Worm (Caenorhabditis elegans): ENCODE measurements around the gene F42A10.7.

Gene F42A10.7

ce11 chrIII:6158642-6159475 is 19.6 kb downstream of the F42A10.7 start, which contains the start of gene nfm-1 (continued):
- no peak for TF ChIP-seq ccch-3 (GFP tag; optimal IDR thresholded peaks at IDR 0.05)
- TF ChIP-seq lsy-27 (tag; optimal IDR thresholded peaks at IDR 0.05; ENCODE audit: borderline replicate concordance, insufficient read depth), result peak; percentile 37
- no peak for TF ChIP-seq ama-1 (optimal IDR thresholded peaks at IDR 0.05)
- peak; percentile 10 to 43 for TF ChIP-seq ama-1 (GFP tag; optimal IDR thresholded peaks at IDR 0.05)
- TF ChIP-seq bed-1 (GFP tag; IDR thresholded peaks at IDR 0.05), result no peak
- TF ChIP-seq die-1 (tag; optimal IDR thresholded peaks at IDR 0.05), result peak; percentile 86
- no peak for TF ChIP-seq mel-28 (tag; optimal IDR thresholded peaks at IDR 0.05; ENCODE audit: borderline replicate concordance)
- TF ChIP-seq nhr-90 (tag; optimal IDR thresholded peaks at IDR 0.05), result peak; percentile 78
- peak; percentile 57 for TF ChIP-seq T07F8.4 (tag; optimal IDR thresholded peaks at IDR 0.05)
- no peak for TF ChIP-seq Y79H2A.3 (GFP tag; conservative IDR thresholded peaks at IDR 0.05)
- TF ChIP-seq sptf-2 (GFP tag; optimal IDR thresholded peaks at IDR 0.05), result no peak
- peak; percentile 42 for TF ChIP-seq dpff-1 (tag; optimal IDR thresholded peaks at IDR 0.05)
- peak; percentile 85 for TF ChIP-seq mxl-1 (tag; optimal IDR thresholded peaks at IDR 0.05)
- peak; percentile 79 for TF ChIP-seq akir-1 (GFP tag; optimal IDR thresholded peaks at IDR 0.05)
- 0 out of 2 replicates have a peak, but pooled peaks have one; percentile 73 for TF ChIP-seq aptf-3 (GFP tag; IDR thresholded peaks at IDR 0.05)
- peak; percentile 66; the same call in 1 of the 2 replicates for TF ChIP-seq C06A6.2 (GFP tag; conservative IDR thresholded peaks at IDR 0.05)
- peak; percentile 78 for TF ChIP-seq egl-44 (GFP tag; IDR thresholded peaks at IDR 0.05)
- TF ChIP-seq zim-3 (tag; optimal IDR thresholded peaks at IDR 0.05), result peak; percentile 39
- peak; percentile 44 for TF ChIP-seq F33H1.4 (GFP tag; IDR thresholded peaks at IDR 0.05)
- TF ChIP-seq lag-1 (GFP tag; IDR thresholded peaks at IDR 0.05), result no peak
- TF ChIP-seq B0035.1 (tag; optimal IDR thresholded peaks at IDR 0.05), result no peak
- peak; percentile 68 for TF ChIP-seq Y53G8AR.9 (GFP tag; conservative IDR thresholded peaks at IDR 0.05)
- TF ChIP-seq ztf-6 (GFP tag; IDR thresholded peaks at IDR 0.05), result peak; percentile 19; the same call in 1 of the 2 replicates
- no peak for TF ChIP-seq ets-4 (GFP tag; optimal IDR thresholded peaks at IDR 0.05)
- no peak for TF ChIP-seq nhr-120 (GFP tag; IDR thresholded peaks at IDR 0.05)
- no peak for TF ChIP-seq nhr-27 (tag; optimal IDR thresholded peaks at IDR 0.05)
- TF ChIP-seq snpc-1.3 (tag; optimal IDR thresholded peaks at IDR 0.05; ENCODE audit: insufficient read depth), result no peak
- no peak for TF ChIP-seq ceh-58 (GFP tag; IDR thresholded peaks at IDR 0.05)
- TF ChIP-seq T26A5.8 (tag; optimal IDR thresholded peaks at IDR 0.05), result peak; percentile 76
- peak; percentile 60 for TF ChIP-seq lsl-1 (GFP tag; optimal IDR thresholded peaks at IDR 0.05)
- TF ChIP-seq madf-8 (GFP tag; conservative IDR thresholded peaks at IDR 0.05), result peak; percentile 41; the same call in 1 of the 2 replicates
- peak; percentile 60 for TF ChIP-seq F49E8.2 (tag; optimal IDR thresholded peaks at IDR 0.05; ENCODE audit: insufficient read depth)
- TF ChIP-seq nhr-179 (tag; optimal IDR thresholded peaks at IDR 0.05), result no peak
- TF ChIP-seq lin-35 (GFP tag; optimal IDR thresholded peaks at IDR 0.05), result peak in 1 of 3 experiments; percentile 60
- TF ChIP-seq Y56A3A.18 (GFP tag; IDR thresholded peaks at IDR 0.05), result peak; percentile 72
- peak; percentile 87 for TF ChIP-seq D2030.7 (GFP tag; IDR thresholded peaks at IDR 0.05)
- TF ChIP-seq hmg-20 (GFP tag; IDR thresholded peaks at IDR 0.05), result peak; percentile 46; the same call in 1 of the 2 replicates
- no peak for TF ChIP-seq nfya-1 (tag; optimal IDR thresholded peaks at IDR 0.05; ENCODE audit: borderline replicate concordance, insufficient read depth)

Measured in whole organism, young adult.